Worm (Caenorhabditis elegans) whole organism, young adult: ENCODE data around the gene Y49E10.21.

Source experiments
- B0261.1 ChIP-seq: sonication (generic microtip); optimal IDR thresholded peaks from 2 replicates; lab custom pipeline; 2016; ENCODE audit warnings: mild to moderate bottlenecking, missing genetic modification characterization, moderate library complexity, missing compliant biosample characterization
- B0336.3 ChIP-seq: fragments of 200-800 bp; sonication (Bioruptor generic); IDR thresholded peaks from 2 replicates; pipeline ENCODE4 v1.3.6; 2022; ENCODE audit warnings: missing genetic modification characterization, missing compliant biosample characterization
- C17E4.6 ChIP-seq: fragments of 200-800 bp; sonication (Bioruptor generic); IDR thresholded peaks from 2 replicates; pipeline ENCODE4 v1.3.6; 2022; ENCODE audit warnings: missing genetic modification reagents, missing genetic modification characterization, missing compliant biosample characterization
- D2030.7 ChIP-seq: fragments of 200-800 bp; sonication (Bioruptor generic); IDR thresholded peaks from 2 replicates; pipeline ENCODE4 v1.3.6; 2022; ENCODE audit warnings: missing genetic modification reagents, missing genetic modification characterization, missing compliant biosample characterization
- F37B4.10 ChIP-seq: fragments of 200-800 bp; sonication (Bioruptor generic); IDR thresholded peaks from 2 replicates; pipeline ENCODE4 v1.3.6; 2022; ENCODE audit warnings: missing genetic modification characterization, missing compliant biosample characterization
- F57C9.4 ChIP-seq: sonication (generic microtip); optimal IDR thresholded peaks from 2 replicates; lab custom pipeline; 2017; ENCODE audit warnings: mild to moderate bottlenecking, missing genetic modification characterization, missing compliant biosample characterization
- K11D2.4 ChIP-seq: fragments of 200-800 bp; sonication (Bioruptor generic); IDR thresholded peaks from 2 replicates; pipeline ENCODE4 v1.3.6; 2022; ENCODE audit warnings: missing genetic modification reagents, missing genetic modification characterization, missing compliant biosample characterization
- K12H6.12 ChIP-seq: fragments of 200-800 bp; sonication (Bioruptor generic); optimal IDR thresholded peaks from 2 replicates; lab custom pipeline; 2018; ENCODE audit warnings: mild to moderate bottlenecking, missing genetic modification characterization, missing compliant biosample characterization
- T26A5.8 ChIP-seq: sonication (generic microtip); optimal IDR thresholded peaks from 2 replicates; lab custom pipeline; 2016; ENCODE audit warnings: missing genetic modification characterization, missing compliant biosample characterization
- Y53F4B.3 ChIP-seq: fragments of 200-800 bp; sonication (Bioruptor generic); IDR thresholded peaks from 2 replicates; pipeline ENCODE4 v1.3.6; 2022; ENCODE audit warnings: missing genetic modification reagents, missing genetic modification characterization, missing compliant biosample characterization
- Y95B8A.8 ChIP-seq: fragments of 200-800 bp; sonication (Bioruptor generic); IDR thresholded peaks from 2 replicates; pipeline ENCODE4 v1.3.6; 2022; ENCODE audit warnings: missing genetic modification reagents, missing genetic modification characterization, missing compliant biosample characterization
- aptf-2 ChIP-seq: fragments of 200-800 bp; sonication (Bioruptor generic); conservative IDR thresholded peaks from 2 replicates; pipeline ENCODE4 v1.3.6; 2022; ENCODE audit warnings: missing genetic modification reagents, missing genetic modification characterization, missing compliant biosample characterization
- attf-6 ChIP-seq: fragments of 200-800 bp; sonication (Bioruptor generic); IDR thresholded peaks from 2 replicates; pipeline ENCODE4 v1.3.6; 2022; ENCODE audit warnings: missing genetic modification reagents, missing genetic modification characterization, missing compliant biosample characterization
- cebp-1 ChIP-seq, 2 experiments: fragments of 200-800 bp in 1 of 2; sonication (Bioruptor generic) in 1 of 2; sonication (generic microtip) in 1 of 2; IDR thresholded peaks in 1 of 2; optimal IDR thresholded peaks in 1 of 2; 2 replicates each; pipeline versions ENCODE4 v1.3.6 to Lab custom; 2017 to 2022; ENCODE audit warnings: missing compliant biosample characterization in 2 of 2, missing genetic modification characterization in 2 of 2, mild to moderate bottlenecking in 1 of 2, missing genetic modification reagents in 1 of 2, moderate library complexity in 1 of 2
- die-1 ChIP-seq: sonication (generic microtip); optimal IDR thresholded peaks from 2 replicates; lab custom pipeline; 2016; ENCODE audit warnings: missing genotype, mild to moderate bottlenecking, missing genetic modification characterization, missing compliant biosample characterization
- dox-1 ChIP-seq: fragments of 200-800 bp; sonication (Bioruptor generic); IDR thresholded peaks from 2 replicates; pipeline ENCODE4 v1.3.6; 2022; ENCODE audit warnings: missing genetic modification reagents, missing genetic modification characterization, missing compliant biosample characterization
- dpff-1 ChIP-seq: sonication (generic microtip); optimal IDR thresholded peaks from 2 replicates; lab custom pipeline; 2017; ENCODE audit warnings: mild to moderate bottlenecking, missing genetic modification characterization, missing compliant biosample characterization
- dpl-1 ChIP-seq: fragments of 150-350 bp; optimal IDR thresholded peaks from 2 replicates; lab custom pipeline; 2014; ENCODE audit warnings: missing biosample characterization, missing genetic modification reagents, missing genetic modification characterization
- egl-18 ChIP-seq: fragments of 200-800 bp; sonication (Bioruptor generic); IDR thresholded peaks from 2 replicates; pipeline ENCODE4 v1.3.6; 2022; ENCODE audit warnings: missing genetic modification reagents, missing genetic modification characterization, missing compliant biosample characterization
- egrh-3 ChIP-seq: fragments of 200-800 bp; sonication (Bioruptor generic); IDR thresholded peaks from 2 replicates; pipeline ENCODE4 v1.3.6; 2022; ENCODE audit warnings: missing genetic modification reagents, missing genetic modification characterization, missing compliant biosample characterization
- ets-4 ChIP-seq: fragments of 200-800 bp; sonication (Bioruptor generic); optimal IDR thresholded peaks from 2 replicates; lab custom pipeline; 2018; ENCODE audit warnings: mild to moderate bottlenecking, missing genetic modification characterization, missing compliant biosample characterization
- hlh-12 ChIP-seq: sonication (generic microtip); optimal IDR thresholded peaks from 2 replicates; lab custom pipeline; 2016; ENCODE audit warnings: missing genetic modification characterization, missing compliant biosample characterization
- lir-1 ChIP-seq: fragments of 200-800 bp; sonication (Bioruptor generic); conservative IDR thresholded peaks from 2 replicates; pipeline ENCODE4 v1.3.6; 2022; ENCODE audit warnings: missing genetic modification reagents, missing genetic modification characterization, missing compliant biosample characterization
- lsl-1 ChIP-seq: fragments of 200-800 bp; sonication (Bioruptor generic); optimal IDR thresholded peaks from 2 replicates; lab custom pipeline; 2018; ENCODE audit warnings: mild to moderate bottlenecking, missing genetic modification characterization, moderate library complexity, missing compliant biosample characterization
- madf-10 ChIP-seq: sonication (generic microtip); optimal IDR thresholded peaks from 2 replicates; lab custom pipeline; 2016; ENCODE audit warnings: mild to moderate bottlenecking, missing genetic modification characterization, missing compliant biosample characterization
- madf-3 ChIP-seq: fragments of 200-800 bp; sonication (Bioruptor generic); IDR thresholded peaks from 2 replicates; pipeline ENCODE4 v1.3.6; 2022; ENCODE audit warnings: missing genetic modification reagents, missing genetic modification characterization, missing compliant biosample characterization
- madf-6 ChIP-seq: fragments of 200-800 bp; sonication (Bioruptor generic); IDR thresholded peaks from 2 replicates; pipeline ENCODE4 v1.3.6; 2022; ENCODE audit warnings: missing genetic modification reagents, missing genetic modification characterization, missing compliant biosample characterization
- nfyb-1 ChIP-seq: fragments of 200-800 bp; sonication (Bioruptor generic); IDR thresholded peaks from 2 replicates; pipeline ENCODE4 v1.3.6; 2022; ENCODE audit warnings: missing genetic modification reagents, missing genetic modification characterization, missing compliant biosample characterization
- nhr-80 ChIP-seq: sonication (generic microtip); optimal IDR thresholded peaks from 2 replicates; lab custom pipeline; 2016; ENCODE audit warnings: missing genetic modification characterization, missing compliant biosample characterization
- pbrm-1 ChIP-seq: fragments of 200-800 bp; sonication (Bioruptor generic); IDR thresholded peaks from 2 replicates; pipeline ENCODE4 v1.3.6; 2022; ENCODE audit warnings: missing genetic modification reagents, missing genetic modification characterization, missing compliant biosample characterization
- sdz-38 ChIP-seq: sonication (generic microtip); optimal IDR thresholded peaks from 2 replicates; lab custom pipeline; 2016; ENCODE audit warnings: missing genotype, missing genetic modification characterization, missing compliant biosample characterization
- sea-2 ChIP-seq: fragments of 200-800 bp; sonication (Bioruptor generic); IDR thresholded peaks from 2 replicates; pipeline ENCODE4 v1.3.6; 2022; ENCODE audit warnings: missing genetic modification characterization, missing compliant biosample characterization
- tbx-9 ChIP-seq: sonication (generic microtip); optimal IDR thresholded peaks from 2 replicates; lab custom pipeline; 2016; ENCODE audit warnings: borderline replicate concordance, missing genetic modification characterization, inconsistent platforms, missing compliant biosample characterization
- xnd-1 ChIP-seq: sonication (generic microtip); optimal IDR thresholded peaks from 2 replicates; lab custom pipeline; 2016; ENCODE audit warnings: missing genotype, missing genetic modification reagents, missing genetic modification characterization, missing compliant biosample characterization
- ztf-25 ChIP-seq: fragments of 200-800 bp; sonication (Bioruptor generic); IDR thresholded peaks from 2 replicates; pipeline ENCODE4 v1.3.6; 2022; ENCODE audit warnings: missing genetic modification reagents, missing genetic modification characterization, missing compliant biosample characterization
- ztf-28 ChIP-seq: fragments of 200-800 bp; sonication (Bioruptor generic); IDR thresholded peaks from 2 replicates; pipeline ENCODE4 v1.3.6; 2022; ENCODE audit warnings: missing genetic modification reagents, missing genetic modification characterization, missing compliant biosample characterization
- ztf-3 ChIP-seq: fragments of 200-800 bp; sonication (Bioruptor generic); optimal IDR thresholded peaks from 2 replicates; lab custom pipeline; 2018; ENCODE audit warnings: mild to moderate bottlenecking, missing genetic modification characterization, missing compliant biosample characterization

Gene Y49E10.21

DNA sequence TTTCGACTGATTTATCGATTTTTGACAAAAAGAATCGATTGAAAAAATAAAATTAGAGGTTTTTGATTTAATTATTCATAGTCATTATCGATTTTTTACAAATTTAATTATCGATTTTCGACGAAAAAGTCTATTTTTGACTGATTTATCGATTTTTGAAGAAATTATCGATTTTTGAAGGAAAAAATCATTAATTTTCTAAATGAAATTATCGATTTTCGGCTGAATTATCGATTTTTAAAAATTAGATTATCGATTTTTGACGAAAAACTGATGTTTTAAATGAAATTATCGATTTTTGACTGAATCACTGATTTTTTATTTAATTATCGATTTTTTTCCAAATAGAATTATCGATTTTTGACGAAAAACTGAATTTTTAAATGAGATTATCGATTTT lies 46.3 kb upstream of the Y49E10.21 start:
- TF ChIP-seq ztf-3 (no peak), lsl-1 (GFP tag; lab: Kevin White, UChicago) (no peak), attf-6 (GFP tag; lab: Robert Waterston, UW) (no peak), egl-18 (GFP tag; lab: Robert Waterston, UW) (no peak), ets-4 (no peak), nhr-80 (no peak), sdz-38 (tag; lab: Kevin White, UChicago) (no peak), K11D2.4 (GFP tag; lab: Robert Waterston, UW) (no peak), T26A5.8 (tag; lab: Kevin White, UChicago) (no peak), madf-10 (tag; lab: Kevin White, UChicago) (no peak), B0336.3 (GFP tag; lab: Robert Waterston, UW) (no peak), B0261.1 (tag; lab: Kevin White, UChicago) (no peak), D2030.7 (GFP tag; lab: Robert Waterston, UW) (no peak), aptf-2 (GFP tag; lab: Robert Waterston, UW) (no peak), F57C9.4 (tag; lab: Kevin White, UChicago) (no peak), sea-2 (GFP tag; lab: Robert Waterston, UW) (no peak), madf-6 (no peak), cebp-1 (GFP tag; IDR thresholded peaks at IDR 0.05; lab: Robert Waterston, UW) (no peak), cebp-1 (tag; optimal IDR thresholded peaks at IDR 0.05; lab: Kevin White, UChicago) (no peak), madf-3 (GFP tag; lab: Robert Waterston, UW) (no peak), ztf-25 (no peak)

DNA sequence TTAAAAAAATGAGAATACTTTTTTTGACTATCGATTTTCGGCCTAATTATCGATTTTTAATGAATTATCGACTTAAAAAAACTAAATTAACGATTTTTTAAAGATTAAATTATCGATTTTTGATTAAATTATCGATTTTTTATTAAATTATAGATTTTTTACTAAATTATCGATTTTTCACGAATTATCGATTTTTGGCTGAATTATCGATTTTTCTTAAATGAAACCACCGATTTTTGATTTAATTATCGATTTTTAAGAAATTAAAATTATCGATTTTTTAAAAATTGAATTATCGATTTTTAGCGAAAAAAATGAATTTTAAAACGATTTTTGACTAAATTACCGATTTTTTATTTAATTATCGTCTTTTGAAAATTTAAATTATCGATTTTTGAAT lies 45.7 kb upstream of the Y49E10.21 start:
- TF ChIP-seq dpl-1 (GFP tag; lab: Kevin White, UChicago) (no peak), tbx-9 (tag; lab: Kevin White, UChicago) (no peak), hlh-12 (tag; lab: Kevin White, UChicago) (no peak), sdz-38 (tag; lab: Kevin White, UChicago) (no peak), Y53F4B.3 (GFP tag; lab: Robert Waterston, UW) (no peak), xnd-1 (tag; lab: Kevin White, UChicago) (no peak), ztf-28 (GFP tag; lab: Robert Waterston, UW) (no peak), dox-1 (GFP tag; lab: Robert Waterston, UW) (no peak), die-1 (tag; lab: Kevin White, UChicago) (no peak)

DNA sequence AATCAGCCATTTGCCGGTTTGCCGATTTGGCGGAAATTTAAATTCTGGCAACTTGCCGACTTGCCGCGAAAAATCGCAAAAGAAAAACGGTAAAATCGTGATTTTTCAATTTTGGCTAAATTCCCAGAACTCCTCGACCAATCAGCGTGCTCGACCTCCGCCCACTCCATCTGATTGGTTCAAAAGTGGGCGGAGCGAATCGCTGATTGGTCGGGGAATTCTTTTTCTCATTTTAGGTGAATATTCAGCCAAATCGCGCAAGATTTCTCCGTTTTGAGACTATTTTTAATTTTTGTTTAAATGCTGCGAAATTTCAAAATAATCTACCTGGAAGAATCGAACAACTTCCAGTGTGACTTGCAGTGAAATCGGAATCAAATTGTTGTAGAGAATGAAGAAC lies 42.9 kb upstream of the Y49E10.21 start:
- no peak for TF ChIP-seq dpff-1 (tag; lab: Kevin White, UChicago)
- TF ChIP-seq C17E4.6, result no peak
- TF ChIP-seq lir-1, result no peak
- no peak for TF ChIP-seq sea-2 (GFP tag; lab: Robert Waterston, UW)
- TF ChIP-seq egrh-3 (GFP tag; lab: Robert Waterston, UW), result no peak
- no peak for TF ChIP-seq K12H6.12 (tag; lab: Kevin White, UChicago)
- no peak for TF ChIP-seq pbrm-1 (GFP tag; lab: Robert Waterston, UW)
- no peak for TF ChIP-seq Y95B8A.8 (GFP tag; lab: Robert Waterston, UW)
- TF ChIP-seq F37B4.10 (GFP tag; lab: Robert Waterston, UW), result no peak

DNA sequence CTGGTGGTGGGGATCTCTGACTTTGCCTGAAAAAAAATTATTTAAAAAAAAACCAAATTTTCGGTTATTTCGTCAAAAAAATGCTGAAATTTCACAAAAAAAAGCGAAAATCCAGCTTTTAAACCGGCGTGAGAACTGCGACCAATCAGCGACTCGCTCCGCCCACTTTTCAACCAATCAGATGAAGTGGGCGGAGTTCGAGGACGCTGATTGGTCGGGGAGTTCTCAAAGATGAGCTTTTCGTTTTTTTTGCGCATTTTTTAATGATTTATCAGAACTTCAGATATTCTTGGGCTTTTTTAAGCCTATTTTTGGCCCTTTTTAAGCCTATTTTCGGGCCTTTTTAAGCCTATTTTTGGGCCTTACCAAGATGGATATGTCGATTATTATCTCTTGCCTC lies 37.1 kb upstream of the Y49E10.21 start:
- TF ChIP-seq B0261.1 (tag; lab: Kevin White, UChicago) (no peak), nfyb-1 (GFP tag; lab: Robert Waterston, UW) (peak; percentile 60; the same call in 1 of the 2 replicates)
